Worm (Caenorhabditis elegans) whole organism, L2 larva: ENCODE data around the gene cst-2.

Source experiments
- elt-3 ChIP-seq: sonication (generic microtip); optimal IDR thresholded peaks from 2 replicates; lab custom pipeline; 2017; ENCODE audit warnings: missing biosample characterization, missing genetic modification characterization
- fos-1 ChIP-seq: fragments of 150-350 bp; optimal IDR thresholded peaks from 2 replicates; lab custom pipeline; 2014; ENCODE audit warnings: missing biosample characterization, missing genetic modification characterization
- lin-11 ChIP-seq: fragments of 150-350 bp; sonication (generic microtip); optimal IDR thresholded peaks from 2 replicates; lab custom pipeline; 2014; ENCODE audit warnings: missing biosample characterization, missing genetic modification characterization, inconsistent platforms, mixed read lengths
- lin-13 ChIP-seq: fragments of 150-350 bp; optimal IDR thresholded peaks from 2 replicates; lab custom pipeline; 2014; ENCODE audit warnings: missing biosample characterization, missing genetic modification reagents, missing genetic modification characterization
- lin-39 ChIP-seq: fragments of 150-350 bp; optimal IDR thresholded peaks from 2 replicates; lab custom pipeline; 2014; ENCODE audit warnings: missing biosample characterization, missing genetic modification reagents, missing genetic modification characterization
- nhr-11 ChIP-seq: fragments of 150-350 bp; optimal IDR thresholded peaks from 2 replicates; lab custom pipeline; 2014; ENCODE audit warnings: missing biosample characterization, missing genetic modification characterization
- nhr-12 ChIP-seq: fragments of 150-350 bp; optimal IDR thresholded peaks from 2 replicates; lab custom pipeline; 2014; ENCODE audit warnings: missing biosample characterization, missing genetic modification characterization
- nhr-23 ChIP-seq: fragments of 150-350 bp; optimal IDR thresholded peaks from 2 replicates; lab custom pipeline; 2014; ENCODE audit warnings: missing biosample characterization, missing genetic modification reagents, missing genetic modification characterization
- skn-1 ChIP-seq: sonication (generic microtip); optimal IDR thresholded peaks from 2 replicates; lab custom pipeline; 2017; ENCODE audit warnings: missing biosample characterization, missing genetic modification characterization
- sma-3 ChIP-seq: sonication (generic microtip); optimal IDR thresholded peaks from 2 replicates; lab custom pipeline; 2016; ENCODE audit warnings: missing genetic modification reagents, missing genetic modification characterization, missing compliant biosample characterization
- unc-39 ChIP-seq: fragments of 150-350 bp; optimal IDR thresholded peaks from 2 replicates; lab custom pipeline; 2014; ENCODE audit warnings: missing biosample characterization, missing genetic modification characterization
- unc-62 ChIP-seq: fragments of 150-350 bp; optimal IDR thresholded peaks from 2 replicates; lab custom pipeline; 2014; ENCODE audit warnings: missing biosample characterization, missing genetic modification reagents, missing genetic modification characterization
- ztf-4 ChIP-seq: fragments of 150-350 bp; optimal IDR thresholded peaks from 2 replicates; lab custom pipeline; 2014; ENCODE audit warnings: missing biosample characterization, missing genetic modification characterization

DNA sequence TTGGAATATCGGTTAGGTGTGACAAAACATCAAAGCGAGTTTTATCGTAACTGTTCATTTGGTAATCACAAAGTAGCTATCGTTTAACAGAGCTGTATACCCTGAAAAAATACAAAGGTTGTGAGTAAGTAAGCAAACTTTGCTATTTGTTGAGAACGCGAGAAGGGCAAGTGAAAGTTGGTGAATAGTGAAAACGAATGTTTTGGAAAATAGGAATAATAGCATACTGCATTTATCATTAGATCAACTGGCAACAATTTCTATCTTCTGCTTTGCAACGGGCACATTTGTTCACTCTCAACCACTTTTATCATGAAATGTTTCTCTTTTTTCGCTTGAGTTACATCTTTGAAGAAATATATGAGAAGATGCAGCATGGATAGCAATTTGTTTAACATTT lies 7.0 kb downstream of the cst-2 start, which contains the start of gene C24A8.5:
- TF ChIP-seq nhr-11 (no peak), ztf-4 (tag; lab: Kevin White, UChicago) (no peak), fos-1 (tag; lab: Kevin White, UChicago) (no peak), elt-3 (tag; lab: Kevin White, UChicago) (no peak), nhr-23 (tag; lab: Kevin White, UChicago) (no peak), nhr-12 (tag; lab: Kevin White, UChicago) (no peak), lin-39 (tag; lab: Kevin White, UChicago) (no peak), lin-11 (tag; lab: Kevin White, UChicago) (no peak), lin-13 (GFP tag; lab: Kevin White, UChicago) (no peak), unc-62 (GFP tag; lab: Kevin White, UChicago) (no peak), unc-39 (tag; lab: Kevin White, UChicago) (no peak), sma-3 (GFP tag; lab: Kevin White, UChicago) (no peak), skn-1 (tag; lab: Kevin White, UChicago) (no peak)
